Worm (Caenorhabditis elegans): Measurements from ENCODE around the gene ugt-10.

ugt-10 gene

DNA sequence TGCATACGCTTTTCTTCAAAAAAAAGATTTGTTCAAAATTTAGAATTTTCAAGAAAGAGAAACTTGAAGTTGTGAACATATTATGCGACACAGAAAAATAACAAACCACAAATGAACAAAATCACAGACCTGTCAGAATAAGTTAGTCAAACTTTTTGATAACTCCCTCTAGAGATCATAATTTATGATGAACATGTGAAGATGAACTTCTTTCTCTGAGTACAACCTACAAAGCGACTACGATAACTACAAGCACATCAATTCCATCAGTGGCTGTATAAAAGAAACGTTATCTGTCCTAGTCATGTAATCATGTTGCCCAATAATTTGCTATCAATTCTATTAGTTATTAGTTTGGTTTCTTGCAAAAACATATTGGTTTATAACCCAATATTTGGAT is 4.2 kb downstream of the ugt-10 start, which contains the start of gene ugt-9:
ugt-9 (plus strand) TSS at position 305 of the 400 bp plus-strand sequence.
- TF ChIP-seq fos-1 (tag; optimal IDR thresholded peaks at IDR 0.05) (no peak), nhr-25 (tag; optimal IDR thresholded peaks at IDR 0.05) (peak; percentile 16)

DNA sequence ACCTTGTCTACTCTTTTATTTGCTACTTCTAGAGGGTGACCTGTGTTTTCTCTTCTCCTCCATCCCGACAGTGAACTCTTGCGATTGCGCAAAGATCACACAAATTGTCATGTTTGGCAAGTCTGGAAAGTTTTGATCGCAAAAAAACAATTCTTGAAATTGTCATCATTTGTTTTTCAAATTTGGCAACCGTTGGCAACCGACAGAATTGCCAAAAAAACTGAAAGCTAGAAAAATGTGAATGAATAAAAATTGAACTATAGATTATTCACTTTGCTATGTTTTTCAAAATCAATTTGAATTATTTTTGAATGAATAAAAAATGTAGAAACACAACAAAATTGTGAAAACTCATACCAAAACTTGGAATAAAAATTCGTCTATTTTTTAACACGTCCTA is 4.9 kb downstream of the ugt-10 start, which contains the start of gene ugt-11:
ugt-11 (minus strand) TSS at position 101 of the 400 bp plus-strand sequence.
- TF ChIP-seq skn-1 (tag; optimal IDR thresholded peaks at IDR 0.05) (no peak), pqm-1 (tag; optimal IDR thresholded peaks at IDR 0.05) (no peak), egl-5 (tag; optimal IDR thresholded peaks at IDR 0.05) (no peak), sea-2 (GFP tag; optimal IDR thresholded peaks at IDR 0.05) (no peak), nhr-237 (tag; optimal IDR thresholded peaks at IDR 0.05) (no peak), ZK546.5 (tag; optimal IDR thresholded peaks at IDR 0.05) (no peak), eor-1 (tag; optimal IDR thresholded peaks at IDR 0.05) (no peak), nfya-1 (tag; optimal IDR thresholded peaks at IDR 0.05; ENCODE audit: insufficient read depth) (no peak), lin-15B (tag; optimal IDR thresholded peaks at IDR 0.05) (no peak), mdl-1 (tag; optimal IDR thresholded peaks at IDR 0.05) (no peak)

DNA sequence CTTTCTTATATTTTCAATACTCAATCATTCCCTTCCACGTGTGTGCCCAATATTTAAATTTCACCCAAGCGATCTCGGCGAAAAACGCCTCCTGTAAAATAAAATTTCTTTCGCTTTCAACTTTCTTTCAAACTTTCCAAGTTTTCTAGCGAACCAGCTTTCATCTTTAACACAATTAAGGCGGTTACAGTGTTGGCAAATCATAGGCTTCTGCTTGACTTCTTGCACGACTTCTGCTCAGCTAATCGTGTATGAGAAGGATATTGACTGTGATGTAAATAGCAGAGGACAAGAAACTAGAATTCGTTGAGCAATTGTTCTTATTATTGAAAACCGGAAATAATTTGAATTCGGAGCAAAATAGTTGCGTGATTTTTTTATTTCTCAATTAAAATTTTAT is 8.6 kb downstream of the ugt-10 start:
- no peak for TF ChIP-seq nfya-1 (tag; optimal IDR thresholded peaks at IDR 0.05; ENCODE audit: insufficient read depth)
- TF ChIP-seq nhr-12 (tag; optimal IDR thresholded peaks at IDR 0.05): no peak
- no peak for TF ChIP-seq aly-2 (tag; optimal IDR thresholded peaks at IDR 0.05)
- no peak for TF ChIP-seq fos-1 (tag; optimal IDR thresholded peaks at IDR 0.05)
- no peak for TF ChIP-seq nhr-237 (tag; optimal IDR thresholded peaks at IDR 0.05)
- TF ChIP-seq tbx-2 (tag; optimal IDR thresholded peaks at IDR 0.05): no peak
- TF ChIP-seq R02D3.7 (tag; optimal IDR thresholded peaks at IDR 0.05): no peak
- TF ChIP-seq nhr-76 (tag; optimal IDR thresholded peaks at IDR 0.05): no peak
- TF ChIP-seq nhr-11 (tag; optimal IDR thresholded peaks at IDR 0.05): no peak
- no peak for TF ChIP-seq pha-4 (tag; optimal IDR thresholded peaks at IDR 0.05)
- no peak for TF ChIP-seq nhr-77 (tag; optimal IDR thresholded peaks at IDR 0.05)
- TF ChIP-seq elt-3 (tag; optimal IDR thresholded peaks at IDR 0.05): no peak
- no peak for TF ChIP-seq nhr-25 (tag; optimal IDR thresholded peaks at IDR 0.05)
- TF ChIP-seq egl-27 (tag; optimal IDR thresholded peaks at IDR 0.05): no peak
- no peak for TF ChIP-seq zag-1 (tag; optimal IDR thresholded peaks at IDR 0.05)
- TF ChIP-seq eor-1 (tag; optimal IDR thresholded peaks at IDR 0.05): no peak
- no peak for TF ChIP-seq ztf-4 (tag; optimal IDR thresholded peaks at IDR 0.05)
- TF ChIP-seq elt-2 (tag; optimal IDR thresholded peaks at IDR 0.05): no peak
- no peak for TF ChIP-seq ceh-9 (tag; optimal IDR thresholded peaks at IDR 0.05)
- no peak for TF ChIP-seq nhr-23 (tag; optimal IDR thresholded peaks at IDR 0.05)

DNA sequence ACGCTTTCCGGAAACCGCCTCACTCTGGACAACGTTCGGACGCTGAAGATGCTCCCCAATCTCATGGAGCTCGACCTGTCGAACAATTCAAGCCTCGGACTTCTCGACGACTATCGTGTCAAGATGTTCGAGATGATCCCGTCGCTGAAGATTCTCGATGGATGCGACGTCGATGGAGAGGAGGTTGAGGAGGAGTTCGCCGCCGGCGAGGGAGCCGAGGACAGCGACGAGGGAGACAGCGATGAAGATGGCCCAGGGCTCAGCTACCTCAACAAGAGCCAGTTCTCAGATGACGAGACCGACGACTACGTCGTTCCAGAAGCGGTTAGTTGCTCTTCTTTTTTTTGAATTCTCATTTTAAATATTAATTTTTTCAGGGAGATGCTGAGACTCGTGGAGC is 9.1 kb downstream of the ugt-10 start:
- TF ChIP-seq mdl-1 (tag; optimal IDR thresholded peaks at IDR 0.05) (no peak), nhr-237 (tag; optimal IDR thresholded peaks at IDR 0.05) (no peak), fkh-10 (GFP tag; optimal IDR thresholded peaks at IDR 0.05) (no peak), ceh-9 (tag; optimal IDR thresholded peaks at IDR 0.05) (no peak), skn-1 (tag; optimal IDR thresholded peaks at IDR 0.05) (no peak), pqm-1 (tag; optimal IDR thresholded peaks at IDR 0.05) (no peak), nhr-11 (tag; optimal IDR thresholded peaks at IDR 0.05) (no peak), sea-2 (GFP tag; optimal IDR thresholded peaks at IDR 0.05) (no peak), unc-39 (tag; optimal IDR thresholded peaks at IDR 0.05) (no peak)

DNA sequence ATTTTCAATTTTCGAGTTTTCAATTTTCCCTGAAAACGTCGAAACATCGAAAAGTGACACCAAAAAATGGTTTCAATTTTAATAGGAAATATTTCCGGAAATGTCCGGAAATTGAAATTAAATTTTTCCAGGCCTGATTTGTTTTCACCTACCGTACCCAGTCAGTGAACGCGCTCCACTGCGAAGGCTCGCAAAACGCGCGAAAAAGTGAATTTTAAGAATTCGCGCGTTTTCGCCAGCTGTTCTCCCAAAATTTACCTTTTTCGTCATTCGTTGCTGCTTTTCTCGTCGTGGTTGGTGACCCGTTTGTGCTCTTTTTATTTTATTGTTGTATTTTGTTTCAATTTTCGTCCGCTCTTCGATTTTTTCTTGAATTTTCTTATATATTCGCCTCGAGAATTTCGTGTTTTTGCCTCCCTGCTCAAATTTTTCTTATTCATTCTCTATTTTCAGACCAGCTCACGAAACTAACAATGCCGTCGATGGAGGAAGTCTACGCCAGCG is 9.9 kb downstream of the ugt-10 start, which contains the start of gene T19H12.2:
T19H12.2 (plus strand) TSS at position 454 of the 504 bp plus-strand sequence.
- TF ChIP-seq nhr-23 (tag; optimal IDR thresholded peaks at IDR 0.05) (no peak), sea-2 (GFP tag; optimal IDR thresholded peaks at IDR 0.05) (no peak), mdl-1 (tag; optimal IDR thresholded peaks at IDR 0.05) (no peak), lin-15B (tag; optimal IDR thresholded peaks at IDR 0.05) (no peak), unc-62 (GFP tag; optimal IDR thresholded peaks at IDR 0.05) (no peak), nhr-237 (tag; optimal IDR thresholded peaks at IDR 0.05) (no peak), mml-1 (tag; optimal IDR thresholded peaks at IDR 0.05) (no peak), eor-1 (tag; optimal IDR thresholded peaks at IDR 0.05) (no peak), nhr-43 (tag; optimal IDR thresholded peaks at IDR 0.05; ENCODE audit: poor library complexity, severe bottlenecking) (no peak), elt-1 (tag; optimal IDR thresholded peaks at IDR 0.05) (no peak), skn-1 (tag; optimal IDR thresholded peaks at IDR 0.05) (no peak), ceh-28 (tag; optimal IDR thresholded peaks at IDR 0.05) (no peak), zag-1 (tag; optimal IDR thresholded peaks at IDR 0.05) (no peak), ceh-16 (tag; optimal IDR thresholded peaks at IDR 0.05) (no peak)

Data from whole organism, L3 larva.